Worm (Caenorhabditis elegans) whole organism, L4/young adult: ENCODE results near the gene ent-4.

Experiments used
- W03F9.2 ChIP-seq: fragments of 150-350 bp; optimal IDR thresholded peaks from 2 replicates; lab custom pipeline; 2014; ENCODE audit warnings: missing biosample characterization, missing genetic modification characterization
- dao-5 ChIP-seq: sonication (generic microtip); optimal IDR thresholded peaks from 2 replicates; lab custom pipeline; 2016; ENCODE audit warnings: missing genotype, missing genetic modification characterization, moderate library complexity, missing compliant biosample characterization
- him-1 ChIP-seq: sonication (generic microtip); optimal IDR thresholded peaks from 2 replicates; lab custom pipeline; 2016; ENCODE audit warnings: missing genotype, missing genetic modification reagents, missing genetic modification characterization, missing compliant biosample characterization

- TF ChIP-seq dao-5 (tag; lab: Kevin White, UChicago) (no peak), him-1 (tag; lab: Kevin White, UChicago) (no peak), W03F9.2 (no peak)
These were observed 10.0 kb upstream of the ent-4 start for ce11 chrIV:13716735-13717134.
